Worm (Caenorhabditis elegans): Measurements from ENCODE around the gene F25E2.3.

Gene F25E2.3

DNA sequence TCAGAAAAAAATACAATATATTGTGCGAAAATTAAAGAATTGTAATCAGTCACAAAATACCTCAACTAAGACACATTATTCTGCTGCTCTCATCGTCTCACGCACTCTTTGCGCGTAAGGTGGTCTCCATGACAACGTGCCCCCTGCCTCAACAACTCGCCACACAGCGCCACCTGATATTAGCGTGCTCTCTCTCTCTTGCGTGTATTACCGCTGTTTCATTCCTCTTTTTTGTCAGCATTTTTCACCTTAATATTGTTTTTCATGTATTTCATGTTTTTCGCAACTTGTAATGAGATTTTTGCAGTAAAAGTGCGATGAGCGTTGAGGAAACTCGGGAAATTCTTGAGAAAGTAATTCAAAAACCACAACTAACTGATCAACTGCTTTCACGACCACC is 49.5 kb downstream of the F25E2.3 start, which contains the start of gene dyf-11:
Gene dyf-11, plus strand, starts transcription at position 301 of the 400 bp plus-strand sequence.
- peak; percentile 90 for TF ChIP-seq fkh-8 (tag; optimal IDR thresholded peaks at IDR 0.05)
- TF ChIP-seq fkh-4 (tag; optimal IDR thresholded peaks at IDR 0.05; ENCODE audit: borderline replicate concordance), result no peak
- TF ChIP-seq ceh-8 (GFP tag; optimal IDR thresholded peaks at IDR 0.05), result peak; percentile 16
- no peak for TF ChIP-seq ama-1 (optimal IDR thresholded peaks at IDR 0.05)
- no peak for TF ChIP-seq hlh-4 (tag; optimal IDR thresholded peaks at IDR 0.05)
- TF ChIP-seq nhr-47 (tag; optimal IDR thresholded peaks at IDR 0.05), result peak; percentile 21
- TF ChIP-seq skn-1 (tag; optimal IDR thresholded peaks at IDR 0.05), result peak; percentile 67

All from whole organism, L1 larva.